Fruit fly (Drosophila melanogaster) whole organism, prepupa: Measurements from ENCODE around the gene pim.

Source experiments
- CG6276 ChIP-seq: fragments of 200-800 bp; sonication (Bioruptor generic); optimal IDR thresholded peaks from 2 replicates; lab custom pipeline; 2017; ENCODE audit warnings: missing biosample characterization, mild to moderate bottlenecking, missing genetic modification characterization
- Ets21C ChIP-seq: fragments of 200-800 bp; sonication (Bioruptor generic); optimal IDR thresholded peaks from 3 replicates; lab custom pipeline; 2016; ENCODE audit warnings: missing biosample characterization, missing genetic modification characterization
- dsx ChIP-seq: fragments of 200-800 bp; optimal IDR thresholded peaks from 3 replicates; lab custom pipeline; 2019; ENCODE audit warnings: missing biosample characterization, mild to moderate bottlenecking, missing genetic modification characterization, moderate library complexity; ENCODE audit not compliant: poor library complexity, severe bottlenecking
- ss ChIP-seq, 2 experiments: fragments of 200-800 bp; sonication (Bioruptor generic); optimal IDR thresholded peaks; 2 replicates in 1 of 2; 3 replicates in 1 of 2; lab custom pipeline; 2017 to 2018; ENCODE audit warnings: mild to moderate bottlenecking in 2 of 2, missing biosample characterization in 2 of 2, missing genetic modification characterization in 2 of 2, moderate library complexity in 1 of 2

dm6 chr2L:10408122-10408576, 45.4 kb downstream of the pim start, which contains the start of the genes Ip259 and RpS27A:
- TF ChIP-seq CG6276 (GFP tag; lab: Kevin White, UChicago), result no peak
- no peak for TF ChIP-seq dsx (GFP tag; lab: Kevin White, UChicago)
- peak; percentile 6 for TF ChIP-seq Ets21C
- peak in 1 of 2 experiments; percentile 77 for TF ChIP-seq ss (GFP tag; optimal IDR thresholded peaks at IDR 0.05; lab: Kevin White, UChicago)
